Worm (Caenorhabditis elegans) whole organism, early embryonic: ENCODE results near the gene lipl-6.

Source experiments
- B0310.2 ChIP-seq: sonication (generic microtip); optimal IDR thresholded peaks from 2 replicates; lab custom pipeline; 2016; ENCODE audit warnings: mild to moderate bottlenecking, missing genetic modification characterization, missing compliant biosample characterization
- F13C5.2 ChIP-seq: sonication (generic microtip); optimal IDR thresholded peaks from 2 replicates; lab custom pipeline; 2017; ENCODE audit warnings: mild to moderate bottlenecking, missing genetic modification characterization, inconsistent platforms, missing compliant biosample characterization
- aly-1 ChIP-seq: sonication (generic microtip); optimal IDR thresholded peaks from 2 replicates; lab custom pipeline; 2016; ENCODE audit warnings: missing genetic modification characterization, missing compliant biosample characterization
- ama-1 ChIP-seq: fragments of 150-350 bp; optimal IDR thresholded peaks from 2 replicates; lab custom pipeline; 2014
- ceh-13 ChIP-seq: fragments of 200-800 bp; sonication (Bioruptor generic); optimal IDR thresholded peaks from 2 replicates; lab custom pipeline; 2018; ENCODE audit warnings: mild to moderate bottlenecking, missing genetic modification characterization, missing compliant biosample characterization
- ceh-36 ChIP-seq: sonication (generic microtip); optimal IDR thresholded peaks from 2 replicates; lab custom pipeline; 2016; ENCODE audit warnings: missing genetic modification characterization, inconsistent platforms, missing compliant biosample characterization
- ets-7 ChIP-seq: sonication (generic microtip); optimal IDR thresholded peaks from 2 replicates; lab custom pipeline; 2016; ENCODE audit warnings: missing genotype, missing genetic modification characterization, missing compliant biosample characterization
- flt-1 ChIP-seq: fragments of 200-800 bp; sonication (Bioruptor generic); IDR thresholded peaks from 2 replicates; pipeline ENCODE4 v1.3.6; 2022; ENCODE audit warnings: missing genetic modification characterization, missing compliant biosample characterization
- hmbx-1 ChIP-seq: sonication (generic microtip); optimal IDR thresholded peaks from 2 replicates; lab custom pipeline; 2016; ENCODE audit warnings: mild to moderate bottlenecking, missing genetic modification characterization, missing compliant biosample characterization
- hmg-4 ChIP-seq: fragments of 200-800 bp; sonication (Bioruptor generic); optimal IDR thresholded peaks from 2 replicates; lab custom pipeline; 2018; ENCODE audit warnings: mild to moderate bottlenecking, missing genetic modification characterization, missing compliant biosample characterization
- hnd-1 ChIP-seq: sonication (generic microtip); optimal IDR thresholded peaks from 2 replicates; lab custom pipeline; 2016; ENCODE audit warnings: missing genetic modification characterization, missing compliant biosample characterization
- pes-1 ChIP-seq: fragments of 200-800 bp; sonication (Bioruptor generic); IDR thresholded peaks from 2 replicates; pipeline ENCODE4 v1.3.6; 2022; ENCODE audit warnings: missing genetic modification reagents, missing genetic modification characterization, missing compliant biosample characterization
- scrt-1 ChIP-seq: fragments of 200-800 bp; sonication (Bioruptor generic); IDR thresholded peaks from 2 replicates; pipeline ENCODE4 v1.3.6; 2022; ENCODE audit warnings: missing genetic modification characterization, missing compliant biosample characterization
- sea-1 ChIP-seq: fragments of 200-800 bp; sonication (Bioruptor generic); conservative IDR thresholded peaks from 2 replicates; pipeline ENCODE4 v1.3.6; 2022; ENCODE audit warnings: missing genetic modification characterization, missing compliant biosample characterization
- tbx-11 ChIP-seq: fragments of 200-800 bp; sonication (Bioruptor generic); IDR thresholded peaks from 2 replicates; pipeline ENCODE4 v1.3.6; 2022; ENCODE audit warnings: missing genetic modification characterization, missing compliant biosample characterization
- tbx-37 ChIP-seq: fragments of 200-800 bp; sonication (Bioruptor generic); conservative IDR thresholded peaks from 2 replicates; pipeline ENCODE4 v1.3.6; 2022; ENCODE audit warnings: missing genetic modification reagents, missing genetic modification characterization, missing compliant biosample characterization
- tra-4 ChIP-seq: sonication (generic microtip); optimal IDR thresholded peaks from 2 replicates; lab custom pipeline; 2017; ENCODE audit warnings: missing genetic modification characterization, missing compliant biosample characterization

The lipl-6 gene

ce11 chrV:6934212-6934611 is at the start of gene lipl-6:
Gene lipl-6 (minus strand): TSS chrV:6934312.
- no peak for TF ChIP-seq scrt-1 (GFP tag; lab: Robert Waterston, UW)
- TF ChIP-seq F13C5.2 (tag; lab: Kevin White, UChicago) = no peak
- TF ChIP-seq tbx-11 (GFP tag; lab: Robert Waterston, UW) = no peak

- TF ChIP-seq ets-7 (tag; lab: Kevin White, UChicago) (no peak), ceh-13 (GFP tag; lab: Kevin White, UChicago) (no peak), ama-1 (no peak), tra-4 (tag; lab: Kevin White, UChicago) (no peak), B0310.2 (tag; lab: Kevin White, UChicago) (no peak), aly-1 (tag; lab: Kevin White, UChicago) (no peak), hnd-1 (no peak), pes-1 (no peak), flt-1 (GFP tag; lab: Robert Waterston, UW) (no peak), hmbx-1 (no peak), hmg-4 (GFP tag; lab: Kevin White, UChicago) (no peak), F13C5.2 (tag; lab: Kevin White, UChicago) (no peak), tbx-37 (GFP tag; lab: Robert Waterston, UW) (no peak), sea-1 (GFP tag; lab: Robert Waterston, UW) (no peak), tbx-11 (GFP tag; lab: Robert Waterston, UW) (no peak), ceh-36 (tag; lab: Kevin White, UChicago) (no peak), scrt-1 (GFP tag; lab: Robert Waterston, UW) (no peak)
These were observed 48.7 kb upstream of the lipl-6 start, which contains the start of gene nhr-161 for ce11 chrV:6982813-6983212. Gene nhr-161 (minus strand): TSS chrV:6982913.

ce11 chrV:6979019-6979418 is 44.9 kb upstream of the lipl-6 start, which contains the start of gene sre-12:
Gene sre-12 (minus strand): TSS chrV:6979119.
- TF ChIP-seq hnd-1 (no peak), hmg-4 (GFP tag; lab: Kevin White, UChicago) (no peak), aly-1 (tag; lab: Kevin White, UChicago) (no peak), tbx-37 (GFP tag; lab: Robert Waterston, UW) (no peak), hmbx-1 (no peak), pes-1 (no peak), ceh-36 (tag; lab: Kevin White, UChicago) (no peak), B0310.2 (tag; lab: Kevin White, UChicago) (no peak), ceh-13 (GFP tag; lab: Kevin White, UChicago) (no peak)

ce11 chrV:6976047-6976446 is 41.9 kb upstream of the lipl-6 start, which contains the start of gene srx-16:
Gene srx-16 (plus strand): TSS chrV:6976347.
- TF ChIP-seq pes-1 (no peak), hnd-1 (no peak), tbx-11 (GFP tag; lab: Robert Waterston, UW) (no peak), hmbx-1 (no peak), ama-1 (no peak), ets-7 (tag; lab: Kevin White, UChicago) (no peak), ceh-13 (GFP tag; lab: Kevin White, UChicago) (no peak), tbx-37 (GFP tag; lab: Robert Waterston, UW) (no peak), flt-1 (GFP tag; lab: Robert Waterston, UW) (no peak), F13C5.2 (tag; lab: Kevin White, UChicago) (no peak), aly-1 (tag; lab: Kevin White, UChicago) (no peak), B0310.2 (tag; lab: Kevin White, UChicago) (no peak), tra-4 (tag; lab: Kevin White, UChicago) (no peak), ceh-36 (tag; lab: Kevin White, UChicago) (no peak), scrt-1 (GFP tag; lab: Robert Waterston, UW) (no peak), hmg-4 (GFP tag; lab: Kevin White, UChicago) (no peak), sea-1 (GFP tag; lab: Robert Waterston, UW) (no peak)

- TF ChIP-seq hmg-4 (GFP tag; lab: Kevin White, UChicago) (no peak), B0310.2 (tag; lab: Kevin White, UChicago) (no peak), tra-4 (tag; lab: Kevin White, UChicago) (no peak), tbx-37 (GFP tag; lab: Robert Waterston, UW) (no peak), tbx-11 (GFP tag; lab: Robert Waterston, UW) (no peak), ceh-36 (tag; lab: Kevin White, UChicago) (no peak), ets-7 (tag; lab: Kevin White, UChicago) (no peak), scrt-1 (GFP tag; lab: Robert Waterston, UW) (no peak), ceh-13 (GFP tag; lab: Kevin White, UChicago) (no peak), sea-1 (GFP tag; lab: Robert Waterston, UW) (no peak), hnd-1 (no peak), pes-1 (no peak)
These were observed 37.5 kb upstream of the lipl-6 start, which contains the start of gene srx-59 for ce11 chrV:6971567-6971966. Gene srx-59 (plus strand): TSS chrV:6971867.

- TF ChIP-seq ets-7 (tag; lab: Kevin White, UChicago) (no peak), pes-1 (no peak), tbx-37 (GFP tag; lab: Robert Waterston, UW) (no peak), ama-1 (no peak), ceh-13 (GFP tag; lab: Kevin White, UChicago) (no peak), ceh-36 (tag; lab: Kevin White, UChicago) (no peak), hmg-4 (GFP tag; lab: Kevin White, UChicago) (no peak), hmbx-1 (no peak), tra-4 (tag; lab: Kevin White, UChicago) (no peak), tbx-11 (GFP tag; lab: Robert Waterston, UW) (no peak), sea-1 (GFP tag; lab: Robert Waterston, UW) (no peak), scrt-1 (GFP tag; lab: Robert Waterston, UW) (no peak), flt-1 (GFP tag; lab: Robert Waterston, UW) (no peak), hnd-1 (no peak), aly-1 (tag; lab: Kevin White, UChicago) (no peak), B0310.2 (tag; lab: Kevin White, UChicago) (no peak)
These were observed 35.9 kb upstream of the lipl-6 start, which contains the start of gene ptr-15 for ce11 chrV:6969950-6970532. Gene ptr-15 (minus strand): TSS chrV:6970000.

- no peak for TF ChIP-seq hmg-4 (GFP tag; lab: Kevin White, UChicago)
- TF ChIP-seq ceh-36 (tag; lab: Kevin White, UChicago) = no peak
- no peak for TF ChIP-seq sea-1 (GFP tag; lab: Robert Waterston, UW)
- TF ChIP-seq flt-1 (GFP tag; lab: Robert Waterston, UW) = no peak
- no peak for TF ChIP-seq tbx-37 (GFP tag; lab: Robert Waterston, UW)
- TF ChIP-seq tra-4 (tag; lab: Kevin White, UChicago) = no peak
- TF ChIP-seq pes-1 = no peak
- TF ChIP-seq hmbx-1 = no peak
- no peak for TF ChIP-seq aly-1 (tag; lab: Kevin White, UChicago)
- no peak for TF ChIP-seq ets-7 (tag; lab: Kevin White, UChicago)
- TF ChIP-seq ceh-13 (GFP tag; lab: Kevin White, UChicago) = no peak
- TF ChIP-seq tbx-11 (GFP tag; lab: Robert Waterston, UW) = no peak
- no peak for TF ChIP-seq B0310.2 (tag; lab: Kevin White, UChicago)
- no peak for TF ChIP-seq scrt-1 (GFP tag; lab: Robert Waterston, UW)
- no peak for TF ChIP-seq hnd-1
- no peak for TF ChIP-seq F13C5.2 (tag; lab: Kevin White, UChicago)
- TF ChIP-seq ama-1 = no peak
These were observed 22.1 kb upstream of the lipl-6 start, which contains the start of gene mec-1 for ce11 chrV:6956237-6956636. Gene mec-1 (plus strand): TSS chrV:6956537.
